Fruit fly (Drosophila melanogaster): Measurements from ENCODE around the gene CG17294.
A peak's percentile ranks its signal among the peaks of the same experiment; 100 is the strongest.

Gene CG17294

DNA sequence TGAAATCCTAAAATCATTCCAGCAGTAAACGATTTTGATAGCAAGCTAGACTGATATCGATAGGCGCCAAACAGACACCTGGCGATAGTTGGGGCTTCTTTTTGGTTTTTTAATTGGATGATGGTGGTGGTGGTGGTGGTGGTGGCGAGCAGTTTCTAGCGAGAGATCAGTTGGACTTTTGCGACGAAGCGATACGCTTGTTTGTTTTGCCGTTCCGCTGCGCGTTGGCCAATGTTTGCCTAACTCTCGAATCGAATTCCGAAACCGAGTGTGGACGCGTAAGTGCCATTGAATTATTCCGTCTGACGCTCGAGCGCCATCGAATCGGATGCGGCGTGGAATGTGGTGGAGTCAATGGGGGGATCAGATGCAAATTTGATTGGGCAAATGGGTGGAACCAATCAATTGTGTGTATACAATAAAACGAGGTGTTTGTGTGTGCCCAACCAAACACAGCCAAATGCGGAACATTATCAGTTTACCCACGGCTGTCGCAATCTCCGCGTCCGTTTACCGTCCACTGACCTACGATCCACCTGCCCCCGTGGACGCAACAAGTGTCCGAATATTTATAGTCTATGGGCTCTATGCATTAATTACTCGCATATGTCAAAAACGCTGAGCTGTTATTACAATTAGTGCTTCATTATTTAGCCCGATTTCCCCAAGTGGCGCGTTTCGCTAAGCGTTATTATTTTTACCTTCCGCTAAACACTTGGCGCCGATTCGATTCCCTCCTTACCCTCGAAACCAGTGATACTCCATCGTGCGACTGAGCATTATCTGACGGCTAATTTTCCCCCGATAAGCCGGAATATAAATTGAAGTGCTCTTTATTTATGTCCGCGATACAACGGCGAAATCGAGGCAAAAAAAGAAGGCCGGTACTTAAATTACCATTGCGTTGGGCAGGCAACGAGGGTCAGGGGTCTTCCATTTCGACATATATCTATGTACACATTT, 6.2 kb upstream of the CG17294 start, which contains the start of gene CG17292 (continued):
- TF ChIP-seq Eip74EF (GFP tag; optimal IDR thresholded peaks at IDR 0.05), result peak in 1 of 2 experiments; percentile 48
- TF ChIP-seq ci (GFP tag; IDR thresholded peaks at IDR 0.05), result peak; percentile 84
- TF ChIP-seq Taf1 (GFP tag; IDR thresholded peaks at IDR 0.05), result 0 out of 2 replicates have a peak, but pooled peaks have one; percentile 10
- TF ChIP-seq her (GFP tag; optimal IDR thresholded peaks at IDR 0.05), result peak; percentile 19
- TF ChIP-seq CG11456 (GFP tag; IDR thresholded peaks at IDR 0.05), result peak; percentile 75; the same call in 2 of the 3 replicates
- TF ChIP-seq GATAe (GFP tag; conservative IDR thresholded peaks at IDR 0.05), result peak; percentile 18; the same call in 1 of the 2 replicates
- TF ChIP-seq Hr51 (GFP tag; optimal IDR thresholded peaks at IDR 0.05), result peak in 1 of 2 experiments; percentile 23
- TF ChIP-seq CG16863 (GFP tag; optimal IDR thresholded peaks at IDR 0.05), result peak; percentile 6
- TF ChIP-seq CG1603 (tag; optimal IDR thresholded peaks at IDR 0.05), result peak; percentile 61
- no peak for TF ChIP-seq Abd-B (GFP tag; optimal IDR thresholded peaks at IDR 0.05)
- TF ChIP-seq CG13775 (GFP tag; optimal IDR thresholded peaks at IDR 0.05), result peak; percentile 49
- no peak for TF ChIP-seq pros (GFP tag; optimal IDR thresholded peaks at IDR 0.05)
- TF ChIP-seq CG9876 (GFP tag; optimal IDR thresholded peaks at IDR 0.05), result no peak
- TF ChIP-seq CG16779 (GFP tag; IDR thresholded peaks at IDR 0.05), result peak; percentile 84
- TF ChIP-seq stc (GFP tag; IDR thresholded peaks at IDR 0.05), result 0 out of 2 replicates have a peak, but pooled peaks have one; percentile 40
- TF ChIP-seq lov (optimal IDR thresholded peaks at IDR 0.05), result no peak
- 0 out of 3 replicates have a peak, but pooled peaks have one; percentile 55 for TF ChIP-seq lov (GFP tag; IDR thresholded peaks at IDR 0.05)
- TF ChIP-seq CG17186 (GFP tag; optimal IDR thresholded peaks at IDR 0.05), result peak; percentile 11
- TF ChIP-seq CG18011 (GFP tag; optimal IDR thresholded peaks at IDR 0.05), result peak; percentile 39
- no peak for TF ChIP-seq bab2 (GFP tag; optimal IDR thresholded peaks at IDR 0.05)
- peak; percentile 58; the same call in 2 of the 3 replicates for TF ChIP-seq CG6175 (GFP tag; IDR thresholded peaks at IDR 0.05)
- no peak for TF ChIP-seq CG4424 (GFP tag; optimal IDR thresholded peaks at IDR 0.05)
- TF ChIP-seq CG3281 (GFP tag; optimal IDR thresholded peaks at IDR 0.05), result peak; percentile 43
- TF ChIP-seq CG17912 (GFP tag; optimal IDR thresholded peaks at IDR 0.05), result peak; percentile 45
- TF ChIP-seq D (optimal IDR thresholded peaks at IDR 0.05), result no peak
- no peak for TF ChIP-seq D (GFP tag; optimal IDR thresholded peaks at IDR 0.05)
- peak; percentile 71 for TF ChIP-seq gro (GFP tag; optimal IDR thresholded peaks at IDR 0.05)
- TF ChIP-seq CG17385 (GFP tag; optimal IDR thresholded peaks at IDR 0.05), result peak; percentile 62
- no peak for TF ChIP-seq CG13123 (GFP tag; optimal IDR thresholded peaks at IDR 0.05)
- peak; percentile 21 for TF ChIP-seq NK7.1 (GFP tag; optimal IDR thresholded peaks at IDR 0.05)
- peak; percentile 49; the same call in 1 of the 3 replicates for TF ChIP-seq zfh1 (GFP tag; IDR thresholded peaks at IDR 0.05)
- no peak for TF ChIP-seq Max (GFP tag; optimal IDR thresholded peaks at IDR 0.05)
- TF ChIP-seq sisA (GFP tag; IDR thresholded peaks at IDR 0.05), result peak; percentile 37
- TF ChIP-seq CG4617 (GFP tag; optimal IDR thresholded peaks at IDR 0.05; ENCODE audit: borderline replicate concordance), result peak; percentile 23
- TF ChIP-seq NFAT (GFP tag; IDR thresholded peaks at IDR 0.05), result peak; percentile 74; the same call in 1 of the 2 replicates
- TF ChIP-seq CG11504 (tag; optimal IDR thresholded peaks at IDR 0.05), result peak; percentile 25
- no peak for TF ChIP-seq sima (GFP tag; optimal IDR thresholded peaks at IDR 0.05)
- TF ChIP-seq da (GFP tag; optimal IDR thresholded peaks at IDR 0.05), result no peak
- peak; percentile 93 for TF ChIP-seq chinmo (GFP tag; IDR thresholded peaks at IDR 0.05; ENCODE audit: partially characterized antibody)
- peak; percentile 63 for TF ChIP-seq CG15269 (tag; optimal IDR thresholded peaks at IDR 0.05)
- TF ChIP-seq mam (GFP tag; optimal IDR thresholded peaks at IDR 0.05), result peak; percentile 3
- peak; percentile 46 for TF ChIP-seq ems (GFP tag; optimal IDR thresholded peaks at IDR 0.05)
- TF ChIP-seq Dip3 (GFP tag; optimal IDR thresholded peaks at IDR 0.05), result peak; percentile 32
- TF ChIP-seq danr (GFP tag; IDR thresholded peaks at IDR 0.05), result no peak
- TF ChIP-seq Rx (GFP tag; IDR thresholded peaks at IDR 0.05), result peak; percentile 35; the same call in 1 of the 2 replicates
- TF ChIP-seq CG16815 (GFP tag; optimal IDR thresholded peaks at IDR 0.05), result no peak
- no peak for TF ChIP-seq C15 (GFP tag; IDR thresholded peaks at IDR 0.05)
- no peak for TF ChIP-seq CG6854 (GFP tag; optimal IDR thresholded peaks at IDR 0.05)
